Worm (Caenorhabditis elegans): Measurements from ENCODE around the gene coel-1.

ce11 chrX:4263820-4264219 lies 1.6 kb upstream of the coel-1 start:
- TF ChIP-seq lsy-2 (tag; optimal IDR thresholded peaks at IDR 0.05): no peak
- no peak for TF ChIP-seq snpc-4 (tag; optimal IDR thresholded peaks at IDR 0.05)
- TF ChIP-seq alr-1 (tag; optimal IDR thresholded peaks at IDR 0.05): no peak
- TF ChIP-seq ztf-4 (tag; optimal IDR thresholded peaks at IDR 0.05): no peak
- no peak for TF ChIP-seq zag-1 (tag; optimal IDR thresholded peaks at IDR 0.05)
- TF ChIP-seq nhr-12 (tag; optimal IDR thresholded peaks at IDR 0.05): no peak
- TF ChIP-seq nhr-23 (tag; optimal IDR thresholded peaks at IDR 0.05): no peak
- no peak for TF ChIP-seq unc-39 (tag; optimal IDR thresholded peaks at IDR 0.05)
- TF ChIP-seq nhr-11 (tag; optimal IDR thresholded peaks at IDR 0.05): no peak
- no peak for TF ChIP-seq nhr-77 (tag; optimal IDR thresholded peaks at IDR 0.05)
- no peak for TF ChIP-seq nhr-237 (tag; optimal IDR thresholded peaks at IDR 0.05)
- no peak for TF ChIP-seq aly-2 (tag; optimal IDR thresholded peaks at IDR 0.05)
- no peak for TF ChIP-seq ztf-1 (GFP tag; conservative IDR thresholded peaks at IDR 0.05)
